Worm (Caenorhabditis elegans) whole organism, L2 larva: ENCODE measurements around the gene fipr-5.

Source experiments
- ZK546.5 ChIP-seq: sonication (generic microtip); optimal IDR thresholded peaks from 2 replicates; lab custom pipeline; 2017; ENCODE audit warnings: missing biosample characterization, missing genetic modification characterization
- egl-27 ChIP-seq: sonication (generic microtip); optimal IDR thresholded peaks from 3 replicates; lab custom pipeline; 2017; ENCODE audit warnings: missing biosample characterization, missing genetic modification reagents, missing genetic modification characterization
- elt-1 ChIP-seq: fragments of 150-350 bp; optimal IDR thresholded peaks from 2 replicates; lab custom pipeline; 2014; ENCODE audit warnings: missing biosample characterization, missing genetic modification characterization
- lin-11 ChIP-seq: fragments of 150-350 bp; sonication (generic microtip); optimal IDR thresholded peaks from 2 replicates; lab custom pipeline; 2014; ENCODE audit warnings: missing biosample characterization, missing genetic modification characterization, inconsistent platforms, mixed read lengths
- zag-1 ChIP-seq: fragments of 150-350 bp; optimal IDR thresholded peaks from 2 replicates; lab custom pipeline; 2014; ENCODE audit warnings: missing biosample characterization, missing genetic modification characterization

DNA sequence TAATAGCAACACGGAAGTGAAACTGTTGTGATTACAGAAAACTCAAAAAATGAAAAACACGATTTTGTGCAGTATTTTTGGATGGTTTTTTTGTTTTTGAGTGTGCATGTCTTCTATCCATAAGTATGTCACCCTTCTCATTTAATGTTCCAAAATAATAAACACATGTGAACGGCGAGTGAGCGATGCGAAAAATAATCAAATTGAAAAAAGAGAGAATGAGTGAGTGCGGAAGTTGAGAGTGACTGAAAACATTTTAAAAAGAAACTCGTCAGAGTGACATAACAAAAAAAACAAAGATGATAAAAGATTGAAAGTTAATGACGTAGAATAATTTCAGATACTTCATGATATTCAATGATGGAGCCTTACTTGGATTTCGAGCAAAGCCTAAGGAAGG, 28.3 kb upstream of the fipr-5 start:
- TF ChIP-seq elt-1 (tag; lab: Kevin White, UChicago) (no peak), lin-11 (tag; lab: Kevin White, UChicago) (no peak), zag-1 (tag; lab: Kevin White, UChicago) (no peak), ZK546.5 (tag; lab: Kevin White, UChicago) (no peak), egl-27 (tag; lab: Kevin White, UChicago) (no peak)
